Fruit fly (Drosophila melanogaster) whole organism, embryonic: ENCODE measurements around the gene CG18095.

Experiments
- Bdp1 ChIP-seq: fragments of 200-800 bp; sonication (Bioruptor generic); optimal IDR thresholded peaks from 3 replicates; lab custom pipeline; 2016; ENCODE audit warnings: missing biosample characterization, missing genetic modification characterization
- CG10366 ChIP-seq: fragments of 200-800 bp; sonication (Bioruptor generic); IDR thresholded peaks from 2 replicates; pipeline ENCODE4 v1.3.6; 2022; ENCODE audit warnings: missing biosample characterization, missing genetic modification characterization
- CG10654 ChIP-seq: fragments of 200-800 bp; sonication (Bioruptor generic); optimal IDR thresholded peaks from 2 replicates; lab custom pipeline; 2016; ENCODE audit warnings: missing biosample characterization, missing genetic modification characterization
- CG11247 ChIP-seq: fragments of 200-800 bp; sonication (Bioruptor generic); IDR thresholded peaks from 2 replicates; pipeline ENCODE4 v1.3.6; 2022; ENCODE audit warnings: missing biosample characterization, missing genetic modification characterization
- CG11560 ChIP-seq: fragments of 200-800 bp; sonication (Bioruptor generic); IDR thresholded peaks from 3 replicates; pipeline ENCODE4 v1.3.6; 2022; ENCODE audit warnings: missing biosample characterization, missing genetic modification characterization
- CG12071 ChIP-seq: fragments of 200-800 bp; sonication (Bioruptor generic); optimal IDR thresholded peaks from 3 replicates; lab custom pipeline; 2018; ENCODE audit warnings: missing biosample characterization, mild to moderate bottlenecking, missing genetic modification characterization
- CG13296 ChIP-seq: fragments of 200-800 bp; sonication (Bioruptor generic); optimal IDR thresholded peaks from 3 replicates; lab custom pipeline; 2018; ENCODE audit warnings: missing biosample characterization, mild to moderate bottlenecking, missing genetic modification characterization
- CG14965 ChIP-seq: fragments of 200-800 bp; sonication (Bioruptor generic); optimal IDR thresholded peaks from 2 replicates; lab custom pipeline; 2016; ENCODE audit warnings: missing biosample characterization, missing genetic modification characterization, borderline replicate concordance
- CG1529 ChIP-seq: fragments of 200-800 bp; sonication (Bioruptor generic); optimal IDR thresholded peaks from 3 replicates; lab custom pipeline; 2018; ENCODE audit warnings: missing biosample characterization, missing genetic modification characterization
- CG15696 ChIP-seq: fragments of 200-800 bp; sonication (Bioruptor generic); optimal IDR thresholded peaks from 2 replicates; lab custom pipeline; 2019; ENCODE audit warnings: missing biosample characterization, mild to moderate bottlenecking, missing genetic modification characterization, moderate library complexity
- CG17359 ChIP-seq: fragments of 200-800 bp; sonication (Bioruptor generic); optimal IDR thresholded peaks from 3 replicates; lab custom pipeline; 2018; ENCODE audit warnings: missing biosample characterization, mild to moderate bottlenecking, missing genetic modification characterization, moderate library complexity
- CG17568 ChIP-seq: fragments of 200-800 bp; sonication (Bioruptor generic); optimal IDR thresholded peaks from 2 replicates; lab custom pipeline; 2018; ENCODE audit warnings: missing biosample characterization, mild to moderate bottlenecking, missing genetic modification characterization, moderate library complexity
- CG17829 ChIP-seq: fragments of 200-800 bp; optimal IDR thresholded peaks from 2 replicates; lab custom pipeline; 2019; ENCODE audit warnings: missing biosample characterization, mild to moderate bottlenecking, missing genetic modification characterization, moderate library complexity
- CG17912 ChIP-seq: fragments of 200-800 bp; sonication (Bioruptor generic); optimal IDR thresholded peaks from 2 replicates; lab custom pipeline; 2018; ENCODE audit warnings: missing biosample characterization, mild to moderate bottlenecking, missing genetic modification characterization
- CG2120 ChIP-seq: fragments of 200-800 bp; sonication (Bioruptor generic); optimal IDR thresholded peaks from 3 replicates; lab custom pipeline; 2016; ENCODE audit warnings: missing biosample characterization, missing genetic modification characterization
- CG4360 ChIP-seq: fragments of 200-800 bp; sonication (Bioruptor generic); IDR thresholded peaks from 2 replicates; pipeline ENCODE4 v1.3.6; 2022; ENCODE audit warnings: missing biosample characterization, missing genetic modification characterization
- CG6854 ChIP-seq: fragments of 200-800 bp; sonication (Bioruptor generic); optimal IDR thresholded peaks from 3 replicates; lab custom pipeline; 2017; ENCODE audit warnings: missing biosample characterization, mild to moderate bottlenecking, missing genetic modification characterization
- CG7928 ChIP-seq: fragments of 200-800 bp; sonication (Bioruptor generic); optimal IDR thresholded peaks from 2 replicates; lab custom pipeline; 2017; ENCODE audit warnings: missing biosample characterization, mild to moderate bottlenecking, missing genetic modification characterization
- CG8281 ChIP-seq: fragments of 200-800 bp; sonication (Bioruptor generic); optimal IDR thresholded peaks from 2 replicates; lab custom pipeline; 2018; ENCODE audit warnings: missing biosample characterization, mild to moderate bottlenecking, missing genetic modification characterization, moderate library complexity
- CG9817 ChIP-seq: fragments of 200-800 bp; sonication (Bioruptor generic); optimal IDR thresholded peaks from 2 replicates; lab custom pipeline; 2018; ENCODE audit warnings: missing biosample characterization, mild to moderate bottlenecking, missing genetic modification characterization, moderate library complexity
- CoRest ChIP-seq: fragments of 200-800 bp; sonication (Bioruptor generic); optimal IDR thresholded peaks from 3 replicates; lab custom pipeline; 2018; ENCODE audit warnings: missing biosample characterization, mild to moderate bottlenecking, missing genetic modification characterization, moderate library complexity
- D ChIP-seq, 2 experiments: fragments of 200-800 bp in 1 of 2; fragments of >200 bp in 1 of 2; sonication (Bioruptor generic) in 1 of 2; optimal IDR thresholded peaks; 2 replicates in 1 of 2; 3 replicates in 1 of 2; lab custom pipeline; 2017; ENCODE audit warnings: mild to moderate bottlenecking in 1 of 2, missing biosample characterization in 1 of 2, missing genetic modification characterization in 1 of 2, missing genetic modification reagents in 1 of 2
- Ets65A ChIP-seq: fragments of 200-800 bp; sonication (Bioruptor generic); peaks from one replicate; lab custom pipeline; 2016; ENCODE audit warnings: missing biosample characterization, missing genetic modification characterization
- Gsc ChIP-seq: fragments of 200-800 bp; sonication (Bioruptor generic); IDR thresholded peaks from 2 replicates; pipeline ENCODE4 v1.3.6; 2022; ENCODE audit warnings: missing biosample characterization, missing genetic modification characterization
- Hey ChIP-seq: fragments of 200-800 bp; sonication (Bioruptor generic); optimal IDR thresholded peaks from 3 replicates; lab custom pipeline; 2018; ENCODE audit warnings: missing biosample characterization, mild to moderate bottlenecking, missing genetic modification characterization
- Hr3 ChIP-seq: fragments of 200-800 bp; sonication (Bioruptor generic); optimal IDR thresholded peaks from 3 replicates; lab custom pipeline; 2016; ENCODE audit warnings: missing biosample characterization, missing genetic modification characterization
- Lhr ChIP-seq: fragments of 200-800 bp; sonication (Bioruptor generic); optimal IDR thresholded peaks from 3 replicates; lab custom pipeline; 2017; ENCODE audit warnings: mild to moderate bottlenecking, missing biosample characterization, missing genetic modification reagents, missing genetic modification characterization
- Lpt ChIP-seq: fragments of >200 bp; optimal IDR thresholded peaks from 2 replicates; lab custom pipeline; 2018; ENCODE audit warnings: missing biosample characterization, missing genetic modification characterization
- Nf-YB ChIP-seq: fragments of 200-800 bp; sonication (Bioruptor generic); optimal IDR thresholded peaks from 3 replicates; lab custom pipeline; 2019; ENCODE audit warnings: missing biosample characterization, mild to moderate bottlenecking, missing genetic modification characterization, moderate library complexity
- Oli ChIP-seq: fragments of 200-800 bp; sonication (Bioruptor generic); optimal IDR thresholded peaks from 2 replicates; lab custom pipeline; 2018; ENCODE audit warnings: missing biosample characterization, mild to moderate bottlenecking, missing genetic modification characterization, moderate library complexity
- Pdp1 ChIP-seq, 2 experiments: fragments of 200-800 bp; sonication (Bioruptor generic); optimal IDR thresholded peaks; 3 replicates each; lab custom pipeline; 2016; ENCODE audit warnings: missing biosample characterization in 2 of 2, missing genetic modification characterization in 2 of 2, mild to moderate bottlenecking in 1 of 2, moderate library complexity in 1 of 2
- ab ChIP-seq: fragments of 200-800 bp; sonication (Bioruptor generic); optimal IDR thresholded peaks from 2 replicates; lab custom pipeline; 2016; ENCODE audit warnings: missing biosample characterization, missing genetic modification characterization
- bowl ChIP-seq: fragments of 200-800 bp; sonication (Bioruptor generic); IDR thresholded peaks from 2 replicates; pipeline ENCODE4 v1.3.6; 2022; ENCODE audit warnings: missing biosample characterization, missing genetic modification characterization
- btn ChIP-seq: fragments of 200-800 bp; sonication (Bioruptor generic); optimal IDR thresholded peaks from 2 replicates; lab custom pipeline; 2016; ENCODE audit warnings: missing biosample characterization, missing genetic modification characterization
- chm ChIP-seq: fragments of 200-800 bp; sonication (Bioruptor generic); IDR thresholded peaks from 2 replicates; pipeline ENCODE4 v1.3.6; 2022; ENCODE audit warnings: missing biosample characterization, missing genetic modification characterization
- disco-r ChIP-seq: fragments of 200-800 bp; sonication (Bioruptor generic); optimal IDR thresholded peaks from 2 replicates; lab custom pipeline; 2016; ENCODE audit warnings: missing biosample characterization, missing genetic modification characterization
- dm ChIP-seq: fragments of 200-800 bp; sonication (Bioruptor generic); optimal IDR thresholded peaks from 3 replicates; lab custom pipeline; 2016; ENCODE audit warnings: missing biosample characterization, missing genetic modification characterization
- dmrt99B ChIP-seq: fragments of 200-800 bp; sonication (Bioruptor generic); optimal IDR thresholded peaks from 2 replicates; lab custom pipeline; 2018; ENCODE audit warnings: missing biosample characterization, mild to moderate bottlenecking, missing genetic modification characterization, moderate library complexity
- her ChIP-seq: fragments of 200-800 bp; sonication (Bioruptor generic); optimal IDR thresholded peaks from 2 replicates; lab custom pipeline; 2016; ENCODE audit warnings: missing biosample characterization, missing genetic modification characterization
- org-1 ChIP-seq: fragments of 200-800 bp; sonication (Bioruptor generic); optimal IDR thresholded peaks from 2 replicates; lab custom pipeline; 2017; ENCODE audit warnings: missing biosample characterization, missing genetic modification characterization
- p53 ChIP-seq: fragments of 200-800 bp; sonication (Bioruptor generic); optimal IDR thresholded peaks from 2 replicates; lab custom pipeline; 2016; ENCODE audit warnings: missing biosample characterization, missing genetic modification characterization
- pfk ChIP-seq: fragments of 200-800 bp; sonication (Bioruptor generic); optimal IDR thresholded peaks from 2 replicates; lab custom pipeline; 2018; ENCODE audit warnings: missing biosample characterization, mild to moderate bottlenecking, missing genetic modification characterization, moderate library complexity
- rib ChIP-seq: fragments of 200-800 bp; sonication (Bioruptor generic); IDR thresholded peaks from 2 replicates; pipeline ENCODE4 v1.3.6; 2022; ENCODE audit warnings: missing biosample characterization, missing genetic modification characterization
- sc ChIP-seq, 3 experiments: fragments of >200 bp in 2 of 3; fragments of 200-800 bp in 1 of 3; sonication (Bioruptor generic) in 1 of 3; optimal IDR thresholded peaks; 2 replicates in 2 of 3; 3 replicates in 1 of 3; lab custom pipeline; 2017; ENCODE audit warnings: mild to moderate bottlenecking in 1 of 3, missing biosample characterization in 1 of 3, missing genetic modification characterization in 1 of 3, missing genetic modification reagents in 1 of 3
- schlank ChIP-seq: fragments of 200-800 bp; sonication (Bioruptor generic); optimal IDR thresholded peaks from 2 replicates; lab custom pipeline; 2018; ENCODE audit warnings: missing biosample characterization, mild to moderate bottlenecking, missing genetic modification characterization
- scrt ChIP-seq: fragments of 200-800 bp; sonication (Bioruptor generic); optimal IDR thresholded peaks from 2 replicates; lab custom pipeline; 2018; ENCODE audit warnings: missing biosample characterization, mild to moderate bottlenecking, missing genetic modification characterization, moderate library complexity
- shn ChIP-seq: fragments of 200-800 bp; sonication (Bioruptor generic); optimal IDR thresholded peaks from 3 replicates; lab custom pipeline; 2016; ENCODE audit warnings: missing biosample characterization, missing genetic modification characterization
- sisA ChIP-seq: fragments of 200-800 bp; sonication (Bioruptor generic); IDR thresholded peaks from 2 replicates; pipeline ENCODE4 v1.3.6; 2022; ENCODE audit warnings: missing biosample characterization, missing genetic modification characterization
- twi ChIP-seq: fragments of 200-800 bp; optimal IDR thresholded peaks from 2 replicates; lab custom pipeline; 2019; ENCODE audit warnings: missing biosample characterization, mild to moderate bottlenecking, missing genetic modification characterization, moderate library complexity

Gene CG18095

dm6 chr2L:14011591-14012303, 19.6 kb downstream of the CG18095 start (continued):
- TF ChIP-seq Ets65A (GFP tag; lab: Kevin White, UChicago) = peak; percentile 54
- TF ChIP-seq CG17359 = peak; percentile 48
- no peak for TF ChIP-seq D (optimal IDR thresholded peaks at IDR 0.05; lab: Kevin White, UChicago)
- TF ChIP-seq D (GFP tag; optimal IDR thresholded peaks at IDR 0.05; lab: Kevin White, UChicago) = no peak
- peak; percentile 15 for TF ChIP-seq Oli
- peak; percentile 33 for TF ChIP-seq CoRest
- TF ChIP-seq sisA (GFP tag; lab: Robert Waterston, UW) = no peak; the same call in 1 of the 2 replicates
- TF ChIP-seq CG13296 (GFP tag; lab: Kevin White, UChicago) = peak; percentile 32
- TF ChIP-seq Lhr (GFP tag; lab: Kevin White, UChicago) = peak; percentile 4
- peak; percentile 49 for TF ChIP-seq dmrt99B (tag; lab: Kevin White, UChicago)
- TF ChIP-seq CG1529 (GFP tag; lab: Kevin White, UChicago) = no peak
- TF ChIP-seq bowl (GFP tag; lab: Robert Waterston, UW) = no peak
- TF ChIP-seq rib (GFP tag; lab: Robert Waterston, UW) = peak; percentile 12; the same call in 1 of the 2 replicates
- no peak for TF ChIP-seq CG17912 (GFP tag; lab: Kevin White, UChicago)
- no peak for TF ChIP-seq btn (GFP tag; lab: Kevin White, UChicago)
- no peak for TF ChIP-seq p53
- no peak for TF ChIP-seq CG17829
- TF ChIP-seq org-1 (GFP tag; lab: Kevin White, UChicago) = no peak
- TF ChIP-seq disco-r (GFP tag; lab: Kevin White, UChicago) = no peak
- TF ChIP-seq dm (GFP tag; lab: Kevin White, UChicago) = no peak
- TF ChIP-seq scrt (GFP tag; lab: Kevin White, UChicago) = peak; percentile 27
- TF ChIP-seq CG12071 (GFP tag; lab: Kevin White, UChicago) = no peak
- TF ChIP-seq Nf-YB (GFP tag; lab: Kevin White, UChicago) = no peak
- no peak for TF ChIP-seq schlank (tag; lab: Kevin White, UChicago)
- TF ChIP-seq CG11560 = peak; percentile 40; the same call in 1 of the 3 replicates
- peak; percentile 34 for TF ChIP-seq CG6854
- TF ChIP-seq CG15696 (tag; lab: Kevin White, UChicago) = no peak
- TF ChIP-seq shn (GFP tag; lab: Kevin White, UChicago) = no peak
- no peak for TF ChIP-seq Lpt (GFP tag; lab: Kevin White, UChicago)
- no peak for TF ChIP-seq CG4360
- no peak for TF ChIP-seq twi
- TF ChIP-seq sc (optimal IDR thresholded peaks at IDR 0.05; lab: Kevin White, UChicago) = no peak
- no peak for TF ChIP-seq sc (GFP tag; optimal IDR thresholded peaks at IDR 0.05; lab: Kevin White, UChicago)
- no peak for TF ChIP-seq CG17568
- TF ChIP-seq CG7928 (GFP tag; lab: Kevin White, UChicago) = no peak
- no peak for TF ChIP-seq CG14965 (GFP tag; lab: Kevin White, UChicago)
- peak; percentile 37 for TF ChIP-seq CG2120 (GFP tag; lab: Kevin White, UChicago)
- peak; percentile 48 for TF ChIP-seq CG10366 (GFP tag; lab: Robert Waterston, UW)
- TF ChIP-seq Bdp1 (GFP tag; lab: Kevin White, UChicago) = no peak
- no peak; the same call in 1 of the 2 replicates for TF ChIP-seq chm (GFP tag; lab: Robert Waterston, UW)
- no peak for TF ChIP-seq Gsc (GFP tag; lab: Robert Waterston, UW)
- TF ChIP-seq CG11247 (GFP tag; lab: Robert Waterston, UW) = peak; percentile 31; the same call in 1 of the 2 replicates
- no peak for TF ChIP-seq Hey (tag; lab: Kevin White, UChicago)
- TF ChIP-seq pfk (GFP tag; lab: Kevin White, UChicago) = no peak
- TF ChIP-seq Hr3 (GFP tag; lab: Kevin White, UChicago) = no peak
- TF ChIP-seq ab (GFP tag; lab: Kevin White, UChicago) = no peak
- no peak for TF ChIP-seq CG9817 (tag; lab: Kevin White, UChicago)
- no peak for TF ChIP-seq CG8281
- no peak for TF ChIP-seq her (GFP tag; lab: Kevin White, UChicago)
- TF ChIP-seq Pdp1 (GFP tag; optimal IDR thresholded peaks at IDR 0.05; lab: Kevin White, UChicago) = peak in 1 of 2 experiments; percentile 56
- TF ChIP-seq CG10654 = no peak
